Fruit fly (Drosophila melanogaster): ENCODE results near the gene eyg.
A peak's percentile ranks its signal among the peaks of the same experiment; 100 is the strongest.

eyg gene

DNA sequence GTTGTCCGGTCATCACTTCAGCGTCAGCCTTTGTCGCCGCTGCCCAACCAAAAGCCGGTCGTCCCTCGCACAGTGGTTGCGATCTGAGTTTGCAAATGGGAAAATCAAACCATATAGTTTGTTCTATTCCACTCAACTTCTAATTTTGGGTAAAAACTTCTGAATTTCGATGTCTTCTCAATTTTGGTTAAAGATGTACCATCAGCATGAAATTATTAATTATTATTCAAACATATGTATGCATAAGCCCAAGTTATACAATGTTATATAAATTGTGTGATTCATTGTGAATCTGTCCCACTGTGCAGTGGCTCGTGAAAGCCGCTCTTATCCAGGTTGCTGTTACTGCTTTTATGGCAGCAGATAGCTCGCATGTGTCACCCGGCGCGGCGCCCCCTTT lies 25.2 kb downstream of the eyg start (continued):
- TF ChIP-seq salm (tag; optimal IDR thresholded peaks at IDR 0.05) (no peak), lov (optimal IDR thresholded peaks at IDR 0.05) (no peak), lov (GFP tag; IDR thresholded peaks at IDR 0.05) (no peak), Blimp-1 (GFP tag; optimal IDR thresholded peaks at IDR 0.05) (peak; percentile 8), CG8924 (tag; optimal IDR thresholded peaks at IDR 0.05) (peak; percentile 12), CG17829 (tag; optimal IDR thresholded peaks at IDR 0.05) (peak; percentile 28), CG10366 (GFP tag; IDR thresholded peaks at IDR 0.05) (no peak), CG31388 (GFP tag; optimal IDR thresholded peaks at IDR 0.05) (no peak), CG14050 (GFP tag; IDR thresholded peaks at IDR 0.05) (no peak), ash1 (GFP tag; optimal IDR thresholded peaks at IDR 0.05) (no peak), row (GFP tag; IDR thresholded peaks at IDR 0.05) (peak; percentile 59; the same call in 2 of the 3 replicates), vnd (GFP tag; IDR thresholded peaks at IDR 0.05; ENCODE audit: partially characterized antibody) (no peak), hkb (optimal IDR thresholded peaks at IDR 0.05) (no peak), hkb (GFP tag; IDR thresholded peaks at IDR 0.05) (no peak), CG10274 (GFP tag; optimal IDR thresholded peaks at IDR 0.05) (no peak), gem (tag; optimal IDR thresholded peaks at IDR 0.05) (peak; percentile 39), Vsx1 (GFP tag; optimal IDR thresholded peaks at IDR 0.05) (no peak), Ets65A (GFP tag) (no peak), gce (GFP tag; IDR thresholded peaks at IDR 0.05) (no peak), kah (GFP tag; optimal IDR thresholded peaks at IDR 0.05) (no peak), pnt (GFP tag; optimal IDR thresholded peaks at IDR 0.05) (no peak), Dip2 (GFP tag; IDR thresholded peaks at IDR 0.05) (no peak), CG12155 (GFP tag; optimal IDR thresholded peaks at IDR 0.05) (no peak), ERR (GFP tag; optimal IDR thresholded peaks at IDR 0.05) (no peak), dmrt11E (tag; optimal IDR thresholded peaks at IDR 0.05) (peak; percentile 64), CG11085 (GFP tag; IDR thresholded peaks at IDR 0.05) (no peak), Fer2 (tag; optimal IDR thresholded peaks at IDR 0.05) (no peak), bsh (GFP tag; optimal IDR thresholded peaks at IDR 0.05) (peak; percentile 20 to 47), CG34376 (GFP tag; optimal IDR thresholded peaks at IDR 0.05) (no peak), bab2 (GFP tag; optimal IDR thresholded peaks at IDR 0.05) (no peak), sna (GFP tag; IDR thresholded peaks at IDR 0.05; ENCODE audit: partially characterized antibody) (no peak), Lhr (GFP tag; optimal IDR thresholded peaks at IDR 0.05) (no peak), ase (GFP tag; IDR thresholded peaks at IDR 0.05) (no peak), CG9437 (GFP tag; optimal IDR thresholded peaks at IDR 0.05) (no peak), stwl (tag; optimal IDR thresholded peaks at IDR 0.05) (no peak), HLH4C (GFP tag; IDR thresholded peaks at IDR 0.05; ENCODE audit: partially characterized antibody) (no peak), usp (GFP tag; optimal IDR thresholded peaks at IDR 0.05) (no peak), en (GFP tag; optimal IDR thresholded peaks at IDR 0.05) (no peak), Meics (GFP tag; optimal IDR thresholded peaks at IDR 0.05) (no peak), CG9797 (GFP tag; optimal IDR thresholded peaks at IDR 0.05) (no peak), fru (optimal IDR thresholded peaks at IDR 0.05) (no peak), CG8089 (GFP tag; optimal IDR thresholded peaks at IDR 0.05) (no peak), slbo (GFP tag; IDR thresholded peaks at IDR 0.05) (no peak), CG4328 (GFP tag; optimal IDR thresholded peaks at IDR 0.05) (no peak), CG4360 (GFP tag; IDR thresholded peaks at IDR 0.05) (no peak), cas (GFP tag; IDR thresholded peaks at IDR 0.05) (no peak), amos (GFP tag; IDR thresholded peaks at IDR 0.05; ENCODE audit: partially characterized antibody) (no peak), lmd (GFP tag; IDR thresholded peaks at IDR 0.05) (no peak), Asciz (GFP tag; optimal IDR thresholded peaks at IDR 0.05) (no peak), bcd (GFP tag; optimal IDR thresholded peaks at IDR 0.05) (no peak), Neu2 (GFP tag; optimal IDR thresholded peaks at IDR 0.05; ENCODE audit: borderline replicate concordance) (no peak), CG7357 (GFP tag; IDR thresholded peaks at IDR 0.05) (no peak), CG1024 (GFP tag; IDR thresholded peaks at IDR 0.05) (no peak)
